Fruit fly (Drosophila melanogaster): Measurements from ENCODE around the gene asun.

Gene asun

dm6 chr3R:16254616-16255601 is 9.2 kb upstream of the asun start:
- no peak for TF ChIP-seq CG16779 (tag; optimal IDR thresholded peaks at IDR 0.05)
- no peak for TF ChIP-seq Ets21C (GFP tag; optimal IDR thresholded peaks at IDR 0.05)
- no peak for TF ChIP-seq pdm3 (GFP tag; optimal IDR thresholded peaks at IDR 0.05)
- peak; percentile 19 for TF ChIP-seq Sox102F (GFP tag; optimal IDR thresholded peaks at IDR 0.05)
- no peak for TF ChIP-seq spab (GFP tag; optimal IDR thresholded peaks at IDR 0.05)
- no peak for TF ChIP-seq CG6792 (GFP tag; optimal IDR thresholded peaks at IDR 0.05)
- TF ChIP-seq topi (GFP tag; optimal IDR thresholded peaks at IDR 0.05), result no peak
- no peak for TF ChIP-seq Hr38 (GFP tag; optimal IDR thresholded peaks at IDR 0.05)
- no peak for TF ChIP-seq Eip93F (GFP tag; optimal IDR thresholded peaks at IDR 0.05)
- TF ChIP-seq CG10631 (GFP tag; optimal IDR thresholded peaks at IDR 0.05), result no peak
- no peak for TF ChIP-seq CG32006 (GFP tag; optimal IDR thresholded peaks at IDR 0.05)
- TF ChIP-seq Hr39 (GFP tag; optimal IDR thresholded peaks at IDR 0.05), result no peak
- no peak for TF ChIP-seq CG3032 (tag; optimal IDR thresholded peaks at IDR 0.05)
- peak; percentile 25 for TF ChIP-seq achi (GFP tag; optimal IDR thresholded peaks at IDR 0.05)
- no peak for TF ChIP-seq Sox15 (GFP tag; optimal IDR thresholded peaks at IDR 0.05)
- TF ChIP-seq Sox14 (GFP tag; optimal IDR thresholded peaks at IDR 0.05), result peak; percentile 5
- TF ChIP-seq CG11762 (GFP tag; optimal IDR thresholded peaks at IDR 0.05; ENCODE audit: insufficient read depth), result no peak
- peak in 1 of 2 experiments; percentile 69 for TF ChIP-seq ss (GFP tag; optimal IDR thresholded peaks at IDR 0.05)
- no peak for TF ChIP-seq CG4318 (GFP tag; optimal IDR thresholded peaks at IDR 0.05)
- no peak for TF ChIP-seq CG10669 (GFP tag; optimal IDR thresholded peaks at IDR 0.05)
- TF ChIP-seq CG9139 (GFP tag; optimal IDR thresholded peaks at IDR 0.05), result no peak
- TF ChIP-seq net (GFP tag; optimal IDR thresholded peaks at IDR 0.05), result no peak
- TF ChIP-seq dsx (GFP tag; optimal IDR thresholded peaks at IDR 0.05; ENCODE audit: poor library complexity, severe bottlenecking), result no peak
- TF ChIP-seq OdsH (GFP tag; optimal IDR thresholded peaks at IDR 0.05), result no peak
- peak; percentile 19 for TF ChIP-seq CG3919 (GFP tag; optimal IDR thresholded peaks at IDR 0.05)
- peak; percentile 18 for TF ChIP-seq Eip75B (GFP tag; optimal IDR thresholded peaks at IDR 0.05)
- TF ChIP-seq esn (GFP tag; optimal IDR thresholded peaks at IDR 0.05), result no peak
- no peak for TF ChIP-seq acj6 (GFP tag; optimal IDR thresholded peaks at IDR 0.05)
- TF ChIP-seq eg (GFP tag; IDR thresholded peaks at IDR 0.05), result no peak
- TF ChIP-seq CG1621 (tag; optimal IDR thresholded peaks at IDR 0.05), result peak; percentile 11
- TF ChIP-seq CG6854 (GFP tag; optimal IDR thresholded peaks at IDR 0.05), result no peak
- no peak for TF ChIP-seq fd85E (GFP tag; optimal IDR thresholded peaks at IDR 0.05)
- no peak for TF ChIP-seq fkh (GFP tag; optimal IDR thresholded peaks at IDR 0.05)
- TF ChIP-seq CG8319 (GFP tag; optimal IDR thresholded peaks at IDR 0.05), result no peak
- TF ChIP-seq Gug (GFP tag; IDR thresholded peaks at IDR 0.05), result no peak
- no peak for TF ChIP-seq Met (GFP tag; optimal IDR thresholded peaks at IDR 0.05)
- TF ChIP-seq vri (GFP tag; optimal IDR thresholded peaks at IDR 0.05), result peak; percentile 26
- TF ChIP-seq Hr4 (GFP tag; optimal IDR thresholded peaks at IDR 0.05), result no peak
- TF ChIP-seq Blimp-1 (GFP tag; optimal IDR thresholded peaks at IDR 0.05), result no peak
- no peak for TF ChIP-seq lz (GFP tag; optimal IDR thresholded peaks at IDR 0.05)
- no peak for TF ChIP-seq salr (GFP tag; optimal IDR thresholded peaks at IDR 0.05)
- TF ChIP-seq CG8632 (GFP tag; optimal IDR thresholded peaks at IDR 0.05), result no peak
- TF ChIP-seq CG6808 (GFP tag; optimal IDR thresholded peaks at IDR 0.05), result peak; percentile 39
- no peak for TF ChIP-seq CG11902 (GFP tag; optimal IDR thresholded peaks at IDR 0.05)
- TF ChIP-seq CG8119 (GFP tag; IDR thresholded peaks at IDR 0.05), result no peak
- no peak for TF ChIP-seq CG15336 (GFP tag; IDR thresholded peaks at IDR 0.05)
- no peak for TF ChIP-seq CG31627 (GFP tag; optimal IDR thresholded peaks at IDR 0.05)
- peak; percentile 2 for TF ChIP-seq Lpt (GFP tag; optimal IDR thresholded peaks at IDR 0.05)
- no peak for TF ChIP-seq CG6163 (GFP tag; IDR thresholded peaks at IDR 0.05)
- TF ChIP-seq svp (GFP tag), result peak; percentile 77
